Worm (Caenorhabditis elegans) whole organism, young adult: ENCODE results near the gene chil-8.
A peak's percentile ranks its signal among the peaks of the same experiment; 100 is the strongest.

ENCODE experiments used
- C17E4.6 ChIP-seq: fragments of 200-800 bp; sonication (Bioruptor generic); IDR thresholded peaks from 2 replicates; pipeline ENCODE4 v1.3.6; 2022; ENCODE audit warnings: missing genetic modification reagents, missing genetic modification characterization, missing compliant biosample characterization
- D2030.7 ChIP-seq: fragments of 200-800 bp; sonication (Bioruptor generic); IDR thresholded peaks from 2 replicates; pipeline ENCODE4 v1.3.6; 2022; ENCODE audit warnings: missing genetic modification reagents, missing genetic modification characterization, missing compliant biosample characterization
- F33H1.4 ChIP-seq: fragments of 200-800 bp; sonication (Bioruptor generic); IDR thresholded peaks from 2 replicates; pipeline ENCODE4 v1.3.6; 2022; ENCODE audit warnings: missing genetic modification reagents, missing genetic modification characterization, missing compliant biosample characterization
- F52B5.7 ChIP-seq: sonication (generic microtip); optimal IDR thresholded peaks from 2 replicates; lab custom pipeline; 2016; ENCODE audit warnings: mild to moderate bottlenecking, missing genetic modification characterization, missing compliant biosample characterization
- T07F8.4 ChIP-seq: sonication (generic microtip); optimal IDR thresholded peaks from 2 replicates; lab custom pipeline; 2016; ENCODE audit warnings: mild to moderate bottlenecking, missing genetic modification characterization, moderate library complexity, missing compliant biosample characterization
- Y53G8AR.9 ChIP-seq: fragments of 200-800 bp; sonication (Bioruptor generic); conservative IDR thresholded peaks from 2 replicates; pipeline ENCODE4 v1.3.6; 2022; ENCODE audit warnings: missing genetic modification reagents, missing genetic modification characterization, missing compliant biosample characterization
- akir-1 ChIP-seq: fragments of 200-800 bp; sonication (Bioruptor generic); optimal IDR thresholded peaks from 2 replicates; lab custom pipeline; 2018; ENCODE audit warnings: mild to moderate bottlenecking, missing genetic modification characterization, moderate library complexity, missing compliant biosample characterization
- aptf-2 ChIP-seq: fragments of 200-800 bp; sonication (Bioruptor generic); conservative IDR thresholded peaks from 2 replicates; pipeline ENCODE4 v1.3.6; 2022; ENCODE audit warnings: missing genetic modification reagents, missing genetic modification characterization, missing compliant biosample characterization
- attf-5 ChIP-seq: fragments of 200-800 bp; sonication (Bioruptor generic); optimal IDR thresholded peaks from 2 replicates; lab custom pipeline; 2018; ENCODE audit warnings: mild to moderate bottlenecking, missing genetic modification characterization, missing compliant biosample characterization
- bed-1 ChIP-seq: fragments of 200-800 bp; sonication (Bioruptor generic); IDR thresholded peaks from 2 replicates; pipeline ENCODE4 v1.3.6; 2022; ENCODE audit warnings: missing genetic modification reagents, missing genetic modification characterization, missing compliant biosample characterization
- bed-2 ChIP-seq: fragments of 200-800 bp; sonication (Bioruptor generic); IDR thresholded peaks from 2 replicates; pipeline ENCODE4 v1.3.6; 2022; ENCODE audit warnings: missing genetic modification reagents, missing genetic modification characterization, missing compliant biosample characterization
- ccch-3 ChIP-seq: fragments of 200-800 bp; sonication (Bioruptor generic); optimal IDR thresholded peaks from 2 replicates; lab custom pipeline; 2018; ENCODE audit warnings: mild to moderate bottlenecking, missing genetic modification characterization, missing compliant biosample characterization
- ceh-100 ChIP-seq: fragments of 200-800 bp; sonication (Bioruptor generic); IDR thresholded peaks from 2 replicates; pipeline ENCODE4 v1.3.6; 2022; ENCODE audit warnings: missing genetic modification reagents, missing genetic modification characterization, missing compliant biosample characterization
- ceh-27 ChIP-seq: fragments of 200-800 bp; sonication (Bioruptor generic); optimal IDR thresholded peaks from 2 replicates; lab custom pipeline; 2018; ENCODE audit warnings: mild to moderate bottlenecking, missing genetic modification characterization, moderate library complexity, missing compliant biosample characterization
- ceh-40 ChIP-seq: fragments of 200-800 bp; sonication (Bioruptor generic); IDR thresholded peaks from 2 replicates; pipeline ENCODE4 v1.3.6; 2022; ENCODE audit warnings: missing genetic modification characterization, missing compliant biosample characterization
- dpff-1 ChIP-seq: sonication (generic microtip); optimal IDR thresholded peaks from 2 replicates; lab custom pipeline; 2017; ENCODE audit warnings: mild to moderate bottlenecking, missing genetic modification characterization, missing compliant biosample characterization
- dpl-1 ChIP-seq: fragments of 150-350 bp; optimal IDR thresholded peaks from 2 replicates; lab custom pipeline; 2014; ENCODE audit warnings: missing biosample characterization, missing genetic modification reagents, missing genetic modification characterization
- efl-1 ChIP-seq: fragments of 150-350 bp; optimal IDR thresholded peaks from 2 replicates; lab custom pipeline; 2014; ENCODE audit warnings: missing biosample characterization, missing genetic modification reagents, missing genetic modification characterization
- egl-18 ChIP-seq: fragments of 200-800 bp; sonication (Bioruptor generic); IDR thresholded peaks from 2 replicates; pipeline ENCODE4 v1.3.6; 2022; ENCODE audit warnings: missing genetic modification reagents, missing genetic modification characterization, missing compliant biosample characterization
- gei-17 ChIP-seq: fragments of 200-800 bp; sonication (Bioruptor generic); optimal IDR thresholded peaks from 2 replicates; lab custom pipeline; 2018; ENCODE audit warnings: mild to moderate bottlenecking, missing genetic modification characterization, missing compliant biosample characterization
- hlh-12 ChIP-seq: sonication (generic microtip); optimal IDR thresholded peaks from 2 replicates; lab custom pipeline; 2016; ENCODE audit warnings: missing genetic modification characterization, missing compliant biosample characterization
- hmg-1.2 ChIP-seq: fragments of 200-800 bp; sonication (Bioruptor generic); IDR thresholded peaks from 2 replicates; pipeline ENCODE4 v1.3.6; 2022; ENCODE audit warnings: missing genetic modification reagents, missing genetic modification characterization, missing compliant biosample characterization
- lag-1 ChIP-seq: fragments of 200-800 bp; sonication (Bioruptor generic); IDR thresholded peaks from 2 replicates; pipeline ENCODE4 v1.3.6; 2022; ENCODE audit warnings: missing genetic modification reagents, missing genetic modification characterization, missing compliant biosample characterization
- let-607 ChIP-seq, 2 experiments: fragments of 200-800 bp in 1 of 2; sonication (Bioruptor generic) in 1 of 2; sonication (generic microtip) in 1 of 2; optimal IDR thresholded peaks; 2 replicates each; lab custom pipeline; 2016 to 2018; ENCODE audit warnings: mild to moderate bottlenecking in 2 of 2, missing compliant biosample characterization in 2 of 2, missing genetic modification characterization in 2 of 2, moderate library complexity in 2 of 2, missing genotype in 1 of 2
- lin-35 ChIP-seq, 3 experiments: fragments of 150-350 bp in 2 of 3; sonication (generic microtip) in 1 of 3; optimal IDR thresholded peaks; 2 replicates each; lab custom pipeline; 2014 to 2018; ENCODE audit warnings: missing biosample characterization in 3 of 3, missing genetic modification characterization in 3 of 3, missing genetic modification reagents in 3 of 3
- lin-40 ChIP-seq: sonication (generic microtip); optimal IDR thresholded peaks from 2 replicates; lab custom pipeline; 2016; ENCODE audit warnings: missing genetic modification characterization, mild to moderate bottlenecking, missing compliant biosample characterization, missing genotype, missing genetic modification reagents
- lin-54 ChIP-seq: fragments of 200-800 bp; sonication (Bioruptor generic); optimal IDR thresholded peaks from 2 replicates; lab custom pipeline; 2018; ENCODE audit warnings: mild to moderate bottlenecking, missing genetic modification characterization, missing compliant biosample characterization
- lsl-1 ChIP-seq: fragments of 200-800 bp; sonication (Bioruptor generic); optimal IDR thresholded peaks from 2 replicates; lab custom pipeline; 2018; ENCODE audit warnings: mild to moderate bottlenecking, missing genetic modification characterization, moderate library complexity, missing compliant biosample characterization
- madf-6 ChIP-seq: fragments of 200-800 bp; sonication (Bioruptor generic); IDR thresholded peaks from 2 replicates; pipeline ENCODE4 v1.3.6; 2022; ENCODE audit warnings: missing genetic modification reagents, missing genetic modification characterization, missing compliant biosample characterization
- nfyb-1 ChIP-seq: fragments of 200-800 bp; sonication (Bioruptor generic); IDR thresholded peaks from 2 replicates; pipeline ENCODE4 v1.3.6; 2022; ENCODE audit warnings: missing genetic modification reagents, missing genetic modification characterization, missing compliant biosample characterization
- nhr-179 ChIP-seq: sonication (generic microtip); optimal IDR thresholded peaks from 2 replicates; lab custom pipeline; 2016; ENCODE audit warnings: mild to moderate bottlenecking, missing genetic modification characterization, missing compliant biosample characterization
- nhr-27 ChIP-seq: fragments of 200-800 bp; sonication (Bioruptor generic); optimal IDR thresholded peaks from 2 replicates; lab custom pipeline; 2018; ENCODE audit warnings: mild to moderate bottlenecking, missing genetic modification characterization, moderate library complexity, missing compliant biosample characterization
- nhr-80 ChIP-seq: sonication (generic microtip); optimal IDR thresholded peaks from 2 replicates; lab custom pipeline; 2016; ENCODE audit warnings: missing genetic modification characterization, missing compliant biosample characterization
- nhr-90 ChIP-seq: sonication (generic microtip); optimal IDR thresholded peaks from 2 replicates; lab custom pipeline; 2016; ENCODE audit warnings: missing genotype, mild to moderate bottlenecking, missing genetic modification characterization, missing compliant biosample characterization
- pha-4 ChIP-seq: fragments of 150-350 bp; sonication (generic microtip); optimal IDR thresholded peaks from 2 replicates; lab custom pipeline; 2014; ENCODE audit warnings: missing biosample characterization, missing genetic modification reagents, missing genetic modification characterization
- rpc-1 ChIP-seq, 2 experiments: fragments of 150-350 bp in 1 of 2; sonication (generic microtip) in 1 of 2; optimal IDR thresholded peaks; 2 replicates each; lab custom pipeline; 2014 to 2018; ENCODE audit warnings: missing biosample characterization in 1 of 2, missing genetic modification characterization in 1 of 2, missing genetic modification reagents in 1 of 2, missing genotype in 1 of 2
- sea-2 ChIP-seq: fragments of 200-800 bp; sonication (Bioruptor generic); IDR thresholded peaks from 2 replicates; pipeline ENCODE4 v1.3.6; 2022; ENCODE audit warnings: missing genetic modification characterization, missing compliant biosample characterization
- snpc-1.3 ChIP-seq: sonication (generic microtip); optimal IDR thresholded peaks from 2 replicates; lab custom pipeline; 2017; ENCODE audit warnings: missing genetic modification characterization, mild to moderate bottlenecking, missing compliant biosample characterization, antibody characterized with exemption, moderate library complexity, missing genotype, missing genetic modification reagents; ENCODE audit not compliant: insufficient read depth
- snpc-3.4 ChIP-seq: sonication (generic microtip); optimal IDR thresholded peaks from 2 replicates; lab custom pipeline; 2017; ENCODE audit warnings: missing genetic modification characterization, mild to moderate bottlenecking, missing compliant biosample characterization, antibody characterized with exemption, moderate library complexity, missing genotype, missing genetic modification reagents
- tbp1 ChIP-seq: fragments of 200-800 bp; sonication (Bioruptor generic); optimal IDR thresholded peaks from 2 replicates; lab custom pipeline; 2018; ENCODE audit warnings: mild to moderate bottlenecking, missing genetic modification characterization, missing compliant biosample characterization
- xnd-1 ChIP-seq: sonication (generic microtip); optimal IDR thresholded peaks from 2 replicates; lab custom pipeline; 2016; ENCODE audit warnings: missing genotype, missing genetic modification reagents, missing genetic modification characterization, missing compliant biosample characterization

Gene chil-8

DNA sequence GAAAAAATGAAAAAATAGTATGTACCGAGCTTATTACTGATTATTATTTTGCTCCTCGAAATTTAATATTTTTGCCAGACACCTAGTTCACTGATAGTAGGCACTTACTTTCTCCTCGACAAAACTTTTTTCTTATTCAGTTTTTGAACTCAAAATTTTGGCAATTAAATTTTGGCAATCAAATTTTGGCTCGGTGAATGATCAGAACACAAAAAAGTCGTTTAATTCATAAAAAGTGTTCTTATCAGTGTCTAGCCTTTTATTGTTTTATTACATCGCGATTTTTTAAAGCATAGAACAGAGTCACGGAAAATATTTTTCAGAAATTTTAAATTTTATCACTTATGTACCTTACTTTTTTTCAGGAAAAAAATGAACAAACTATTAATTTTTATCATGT lies 22.3 kb upstream of the chil-8 start:
- TF ChIP-seq F52B5.7 (tag; lab: Kevin White, UChicago) (no peak), akir-1 (GFP tag; lab: Kevin White, UChicago) (no peak), ceh-40 (GFP tag; lab: Robert Waterston, UW) (no peak), nhr-27 (tag; lab: Kevin White, UChicago) (no peak), pha-4 (tag; lab: Kevin White, UChicago) (no peak), aptf-2 (no peak), T07F8.4 (tag; lab: Kevin White, UChicago) (no peak), Y53G8AR.9 (GFP tag; lab: Robert Waterston, UW) (no peak)
- TF ChIP-seq, all 124 proteins: peak for 0

DNA sequence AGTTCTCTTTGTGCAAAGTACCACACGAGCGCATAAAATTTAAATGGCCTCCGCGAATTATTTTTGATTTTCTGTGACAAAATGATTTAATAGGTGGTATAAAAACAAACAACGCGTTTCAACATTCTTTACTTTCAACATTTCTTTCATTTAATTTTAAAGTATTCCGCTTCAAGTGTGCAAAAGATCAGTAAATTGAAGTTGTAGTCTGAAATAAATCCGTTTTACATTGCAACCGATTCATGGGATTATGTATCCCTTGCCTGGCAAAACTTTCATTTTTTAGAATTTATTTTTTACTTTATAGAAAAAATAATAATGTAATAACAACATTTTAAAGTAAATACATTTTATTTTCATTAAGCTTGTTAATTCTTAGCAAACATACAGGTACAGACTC lies 21.6 kb upstream of the chil-8 start, which contains the start of gene F26C11.1:
F26C11.1 (plus strand) TSS at position 301 of the 400 bp plus-strand sequence.
- TF ChIP-seq D2030.7 (GFP tag; lab: Robert Waterston, UW) = no peak
- TF ChIP-seq ccch-3 (GFP tag; lab: Kevin White, UChicago) = no peak
- TF ChIP-seq rpc-1 (optimal IDR thresholded peaks at IDR 0.05; lab: Kevin White, UChicago) = no peak
- no peak for TF ChIP-seq rpc-1 (tag; optimal IDR thresholded peaks at IDR 0.05; lab: Kevin White, UChicago)
- TF ChIP-seq dpff-1 = no peak
- TF ChIP-seq lag-1 = no peak
- no peak for TF ChIP-seq lin-40 (tag; lab: Kevin White, UChicago)
- TF ChIP-seq nhr-179 (tag; lab: Kevin White, UChicago) = no peak
- no peak for TF ChIP-seq gei-17 (GFP tag; lab: Kevin White, UChicago)
- no peak for TF ChIP-seq C17E4.6 (GFP tag; lab: Robert Waterston, UW)

DNA sequence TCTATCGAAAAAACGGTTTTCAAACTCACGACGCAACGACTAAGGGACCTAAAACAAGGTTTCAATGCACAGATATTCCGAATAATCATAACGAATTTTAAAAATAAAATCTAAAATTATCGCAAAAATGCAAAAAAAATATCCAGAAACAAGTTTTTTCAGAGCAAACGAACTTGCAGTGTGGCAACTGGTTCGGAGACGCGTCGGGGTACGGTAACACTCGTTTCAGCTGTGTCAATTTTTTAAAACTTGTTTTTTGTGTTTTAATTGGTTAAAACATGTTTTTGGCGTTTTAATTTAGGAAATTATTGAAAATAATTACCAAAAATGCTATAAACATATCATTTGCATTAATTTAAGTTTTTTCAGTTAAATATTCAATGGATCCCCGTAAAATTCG lies 19.5 kb upstream of the chil-8 start, which contains the start of gene C08H9.16:
C08H9.16 (plus strand) TSS at position 370 of the 400 bp plus-strand sequence.
- TF ChIP-seq bed-2 (no peak), let-607 (tag; optimal IDR thresholded peaks at IDR 0.05; lab: Kevin White, UChicago) (peak; percentile 89 to 94), dpl-1 (GFP tag; lab: Kevin White, UChicago) (no peak), D2030.7 (GFP tag; lab: Robert Waterston, UW) (no peak), nfyb-1 (GFP tag; lab: Robert Waterston, UW) (peak; percentile 69; the same call in 1 of the 2 replicates), hmg-1.2 (GFP tag; lab: Robert Waterston, UW) (peak; percentile 41; the same call in 1 of the 2 replicates), Y53G8AR.9 (GFP tag; lab: Robert Waterston, UW) (no peak), efl-1 (peak; percentile 20), sea-2 (GFP tag; lab: Robert Waterston, UW) (no peak), egl-18 (no peak), lin-35 (GFP tag; optimal IDR thresholded peaks at IDR 0.05; lab: Kevin White, UChicago) (peak in 1 of 3 experiments; percentile 40), F33H1.4 (GFP tag; lab: Robert Waterston, UW) (peak; percentile 78), xnd-1 (tag; lab: Kevin White, UChicago) (peak; percentile 8), hlh-12 (tag; lab: Kevin White, UChicago) (no peak), pha-4 (tag; lab: Kevin White, UChicago) (peak; percentile 13), ceh-27 (GFP tag; lab: Kevin White, UChicago) (no peak), ccch-3 (GFP tag; lab: Kevin White, UChicago) (no peak), snpc-1.3 (peak; percentile 45), attf-5 (peak; percentile 26), nhr-90 (tag; lab: Kevin White, UChicago) (no peak), akir-1 (GFP tag; lab: Kevin White, UChicago) (no peak), bed-1 (GFP tag; lab: Robert Waterston, UW) (no peak), snpc-3.4 (tag; lab: Kevin White, UChicago) (peak; percentile 7), lsl-1 (GFP tag; lab: Kevin White, UChicago) (peak; percentile 88), madf-6 (GFP tag; lab: Robert Waterston, UW) (peak; percentile 58; the same call in 1 of the 2 replicates), tbp1 (GFP tag; lab: Kevin White, UChicago) (peak; percentile 13), lin-54 (GFP tag; lab: Kevin White, UChicago) (peak; percentile 48), nhr-80 (no peak), ceh-100 (GFP tag; lab: Robert Waterston, UW) (no peak)
